Worm (Caenorhabditis elegans) whole organism, L1 larva: ENCODE data around the gene dyf-7.

Experiments used
- ama-1 ChIP-seq: fragments of 150-350 bp; optimal IDR thresholded peaks from 2 replicates; lab custom pipeline; 2014
- grh-1 ChIP-seq: fragments of 200-800 bp; sonication (Bioruptor generic); IDR thresholded peaks from 2 replicates; pipeline ENCODE4 v1.3.6; 2022; ENCODE audit warnings: missing genetic modification reagents, missing genetic modification characterization, missing compliant biosample characterization
- lsy-2 ChIP-seq, 2 experiments: fragments of 150-350 bp; optimal IDR thresholded peaks; 2 replicates each; lab custom pipeline; 2014; ENCODE audit warnings: missing biosample characterization in 2 of 2, missing genetic modification characterization in 2 of 2
- pax-3 ChIP-seq: fragments of 200-800 bp; sonication (Bioruptor generic); optimal IDR thresholded peaks from 2 replicates; lab custom pipeline; 2018; ENCODE audit warnings: mild to moderate bottlenecking, missing genetic modification characterization, moderate library complexity, missing compliant biosample characterization
- pqm-1 ChIP-seq: sonication (generic microtip); optimal IDR thresholded peaks from 3 replicates; lab custom pipeline; 2017; ENCODE audit warnings: missing biosample characterization, missing genetic modification characterization
- snpc-4 ChIP-seq: fragments of 150-350 bp; optimal IDR thresholded peaks from 2 replicates; lab custom pipeline; 2014; ENCODE audit warnings: missing biosample characterization, missing genetic modification characterization
- ztf-11 ChIP-seq, 2 experiments: sonication (generic microtip); optimal IDR thresholded peaks; 2 replicates each; lab custom pipeline; 2016 to 2017; ENCODE audit warnings: missing genetic modification characterization in 2 of 2, missing biosample characterization in 1 of 2, missing compliant biosample characterization in 1 of 2

- no peak for TF ChIP-seq ama-1 (lab: Kevin White, UChicago)
- no peak for TF ChIP-seq lsy-2 (tag; optimal IDR thresholded peaks at IDR 0.05; lab: Kevin White, UChicago)
- no peak for TF ChIP-seq ztf-11 (tag; optimal IDR thresholded peaks at IDR 0.05; lab: Kevin White, UChicago)
- no peak for TF ChIP-seq snpc-4 (tag; lab: Kevin White, UChicago)
- no peak for TF ChIP-seq pax-3
- TF ChIP-seq pqm-1 (tag; lab: Kevin White, UChicago): no peak
- TF ChIP-seq grh-1: no peak
Observed at ce11 chrX:9676009-9676408, 22.4 kb upstream of the dyf-7 start.
